Worm (Caenorhabditis elegans): ENCODE results near the gene cdgs-1.

cdgs-1 gene

DNA sequence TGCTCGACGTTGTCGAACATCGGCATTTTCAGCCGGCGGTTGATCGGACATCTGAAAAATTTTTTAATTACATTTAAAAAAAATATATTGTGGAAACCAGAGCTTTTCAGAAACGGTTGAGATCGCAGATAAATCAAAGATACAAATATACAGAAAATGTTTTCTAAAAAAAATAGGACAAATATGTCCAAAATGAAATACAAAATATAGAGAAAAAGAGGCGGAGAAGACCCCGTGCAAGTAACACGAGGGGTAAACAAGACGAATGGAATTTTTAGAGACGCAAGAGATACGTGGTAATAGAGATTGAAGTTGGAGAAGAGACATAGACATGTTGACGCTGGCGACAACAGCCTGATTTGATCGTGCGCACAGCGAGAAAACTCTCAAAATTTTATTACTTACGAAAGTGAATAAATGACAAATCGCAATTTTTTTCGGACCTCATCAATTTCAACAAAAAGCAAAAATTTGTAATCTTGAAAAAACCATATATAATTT lies at the start of gene cdgs-1:
cdgs-1 (minus strand) TSS at position 51 of the 501 bp plus-strand sequence.
- no peak for TF ChIP-seq hmg-4 (GFP tag; optimal IDR thresholded peaks at IDR 0.05)
- TF ChIP-seq ama-1 (optimal IDR thresholded peaks at IDR 0.05), result no peak
- TF ChIP-seq ets-7 (tag; optimal IDR thresholded peaks at IDR 0.05), result no peak

DNA sequence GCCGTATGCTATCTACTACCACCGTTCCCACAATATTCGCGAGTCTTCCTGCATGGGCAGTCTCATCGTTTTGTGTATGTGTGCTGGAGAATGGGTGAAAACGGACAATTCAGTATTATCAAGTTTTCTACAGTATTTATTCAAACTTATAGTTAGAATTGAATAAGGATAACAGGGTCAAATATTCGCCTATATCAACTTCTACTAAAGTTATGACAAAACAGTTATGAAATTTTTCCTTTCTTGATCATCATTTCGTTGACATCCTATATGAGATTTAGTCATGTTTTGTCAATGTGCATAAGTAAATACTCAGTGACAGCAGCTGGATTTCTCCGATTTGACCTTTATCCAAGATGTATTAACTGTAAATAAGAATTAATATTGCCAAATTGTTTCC lies 35.8 kb upstream of the cdgs-1 start:
- TF ChIP-seq flt-1 (GFP tag; IDR thresholded peaks at IDR 0.05), result no peak
- TF ChIP-seq hmg-4 (GFP tag; optimal IDR thresholded peaks at IDR 0.05), result no peak
- TF ChIP-seq tbx-11 (GFP tag; IDR thresholded peaks at IDR 0.05), result no peak
- TF ChIP-seq B0310.2 (tag; optimal IDR thresholded peaks at IDR 0.05), result no peak
- no peak for TF ChIP-seq scrt-1 (GFP tag; IDR thresholded peaks at IDR 0.05)
- no peak for TF ChIP-seq ceh-36 (tag; optimal IDR thresholded peaks at IDR 0.05)
- no peak for TF ChIP-seq hmbx-1 (tag; optimal IDR thresholded peaks at IDR 0.05)
- TF ChIP-seq tbx-37 (GFP tag; conservative IDR thresholded peaks at IDR 0.05), result no peak
- TF ChIP-seq hnd-1 (tag; optimal IDR thresholded peaks at IDR 0.05), result no peak
- no peak for TF ChIP-seq ets-7 (tag; optimal IDR thresholded peaks at IDR 0.05)
- TF ChIP-seq F13C5.2 (tag; optimal IDR thresholded peaks at IDR 0.05), result no peak
- TF ChIP-seq tra-4 (tag; optimal IDR thresholded peaks at IDR 0.05), result no peak
- TF ChIP-seq aly-1 (tag; optimal IDR thresholded peaks at IDR 0.05), result no peak
- no peak for TF ChIP-seq pes-1 (GFP tag; IDR thresholded peaks at IDR 0.05)
- TF ChIP-seq ceh-13 (GFP tag; optimal IDR thresholded peaks at IDR 0.05), result no peak
- no peak for TF ChIP-seq sea-1 (GFP tag; conservative IDR thresholded peaks at IDR 0.05)
- TF ChIP-seq ama-1 (optimal IDR thresholded peaks at IDR 0.05), result no peak

DNA sequence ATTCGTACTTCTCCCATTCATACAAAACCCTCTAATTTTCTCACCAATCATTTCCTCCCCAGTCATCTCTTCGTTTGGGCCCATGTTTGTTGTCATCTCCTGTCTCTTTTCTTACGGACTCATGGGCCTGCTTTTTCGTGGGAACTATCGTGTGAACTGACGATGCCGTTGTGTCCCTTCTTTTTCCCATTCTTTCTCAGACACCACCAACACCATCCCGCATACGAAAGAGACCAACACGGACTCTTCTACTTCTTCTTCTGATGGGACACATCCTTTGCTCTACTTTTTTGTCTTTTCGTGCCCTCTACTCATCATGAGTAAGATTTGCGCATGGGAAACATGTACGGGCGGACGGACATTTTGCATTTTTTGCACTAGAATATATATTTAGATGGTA lies 34.8 kb upstream of the cdgs-1 start:
- no peak for TF ChIP-seq aly-1 (tag; optimal IDR thresholded peaks at IDR 0.05)
- no peak for TF ChIP-seq ceh-36 (tag; optimal IDR thresholded peaks at IDR 0.05)
- TF ChIP-seq flt-1 (GFP tag; IDR thresholded peaks at IDR 0.05), result no peak
- no peak for TF ChIP-seq sea-1 (GFP tag; conservative IDR thresholded peaks at IDR 0.05)
- no peak for TF ChIP-seq pes-1 (GFP tag; IDR thresholded peaks at IDR 0.05)
- TF ChIP-seq tra-4 (tag; optimal IDR thresholded peaks at IDR 0.05), result no peak
- no peak for TF ChIP-seq tbx-11 (GFP tag; IDR thresholded peaks at IDR 0.05)
- no peak for TF ChIP-seq ets-7 (tag; optimal IDR thresholded peaks at IDR 0.05)
- TF ChIP-seq B0310.2 (tag; optimal IDR thresholded peaks at IDR 0.05), result no peak
- TF ChIP-seq hmg-4 (GFP tag; optimal IDR thresholded peaks at IDR 0.05), result no peak
- no peak for TF ChIP-seq ceh-13 (GFP tag; optimal IDR thresholded peaks at IDR 0.05)
- TF ChIP-seq scrt-1 (GFP tag; IDR thresholded peaks at IDR 0.05), result no peak
- no peak for TF ChIP-seq hnd-1 (tag; optimal IDR thresholded peaks at IDR 0.05)
- TF ChIP-seq hmbx-1 (tag; optimal IDR thresholded peaks at IDR 0.05), result no peak

DNA sequence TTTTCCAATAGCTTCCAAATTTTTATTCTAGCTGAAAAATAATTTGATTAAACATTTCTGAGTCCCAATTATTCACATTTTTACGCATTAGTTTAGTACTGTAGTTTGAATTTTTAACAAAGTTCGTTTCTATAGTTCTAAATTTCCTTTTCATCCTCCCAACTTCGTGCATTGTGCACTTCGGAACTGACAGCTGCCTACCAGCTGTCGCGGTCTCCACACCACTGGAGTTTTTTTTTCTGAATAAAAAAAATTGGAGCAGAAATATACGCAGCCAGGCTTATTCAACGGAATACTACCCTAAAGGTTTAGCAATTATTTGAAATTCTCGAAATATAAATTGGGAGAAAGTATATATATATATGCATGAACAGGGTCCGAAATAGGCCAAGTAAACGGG lies 33.7 kb upstream of the cdgs-1 start:
- TF ChIP-seq hmg-4 (GFP tag; optimal IDR thresholded peaks at IDR 0.05), result no peak
- TF ChIP-seq B0310.2 (tag; optimal IDR thresholded peaks at IDR 0.05), result peak; percentile 16
- TF ChIP-seq tbx-37 (GFP tag; conservative IDR thresholded peaks at IDR 0.05), result no peak

DNA sequence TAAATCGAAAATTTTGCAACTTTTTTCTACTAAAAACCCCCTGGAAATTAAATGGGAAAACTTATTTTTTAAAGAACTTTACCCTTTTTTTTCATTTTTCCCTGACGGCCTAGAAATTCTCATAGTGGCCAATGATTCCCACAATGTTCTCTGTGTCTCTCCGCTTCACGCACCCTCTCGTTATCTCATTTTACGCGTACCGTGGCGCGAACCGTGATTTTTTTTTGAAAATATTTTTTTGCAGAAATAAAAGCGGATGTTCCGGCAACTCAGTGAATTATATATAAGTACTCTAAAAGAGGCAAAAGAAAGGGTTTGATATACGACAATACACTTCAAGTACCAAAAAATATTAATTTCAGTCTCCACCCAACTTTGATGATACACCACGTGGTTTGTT lies 30.9 kb upstream of the cdgs-1 start, which contains the start of gene C06A6.2:
C06A6.2 (plus strand) TSS at position 237 of the 400 bp plus-strand sequence.
- TF ChIP-seq tra-4 (tag; optimal IDR thresholded peaks at IDR 0.05), result no peak
- no peak for TF ChIP-seq B0310.2 (tag; optimal IDR thresholded peaks at IDR 0.05)
- no peak for TF ChIP-seq hmg-4 (GFP tag; optimal IDR thresholded peaks at IDR 0.05)
- no peak for TF ChIP-seq ceh-36 (tag; optimal IDR thresholded peaks at IDR 0.05)
- TF ChIP-seq aly-1 (tag; optimal IDR thresholded peaks at IDR 0.05), result no peak
- no peak for TF ChIP-seq ceh-13 (GFP tag; optimal IDR thresholded peaks at IDR 0.05)
- TF ChIP-seq flt-1 (GFP tag; IDR thresholded peaks at IDR 0.05), result no peak
- TF ChIP-seq hmbx-1 (tag; optimal IDR thresholded peaks at IDR 0.05), result no peak
- no peak for TF ChIP-seq scrt-1 (GFP tag; IDR thresholded peaks at IDR 0.05)
- TF ChIP-seq tbx-37 (GFP tag; conservative IDR thresholded peaks at IDR 0.05), result no peak
- no peak for TF ChIP-seq F13C5.2 (tag; optimal IDR thresholded peaks at IDR 0.05)

DNA sequence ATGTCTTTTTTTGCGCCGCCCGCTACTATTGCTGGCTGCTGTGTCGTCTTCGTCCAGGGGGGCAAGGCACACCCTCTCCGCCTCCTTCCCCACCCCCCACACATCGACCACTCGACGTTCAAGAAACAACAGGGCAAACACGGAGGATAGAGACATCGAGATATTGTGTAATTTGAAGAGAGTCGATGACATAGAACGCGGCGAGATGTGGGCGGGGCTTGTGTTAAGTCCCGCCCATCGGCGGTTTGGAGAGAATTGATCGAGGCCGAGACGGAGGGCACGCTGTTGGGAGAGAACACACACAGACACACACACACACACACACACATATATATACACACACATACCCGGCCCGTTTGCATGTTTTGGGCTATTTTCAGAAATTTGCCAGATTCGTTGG lies 30.1 kb upstream of the cdgs-1 start:
- TF ChIP-seq ets-7 (tag; optimal IDR thresholded peaks at IDR 0.05), result peak; percentile 17
- peak; percentile 36 for TF ChIP-seq ceh-36 (tag; optimal IDR thresholded peaks at IDR 0.05)
- TF ChIP-seq hmg-4 (GFP tag; optimal IDR thresholded peaks at IDR 0.05), result peak; percentile 91
- TF ChIP-seq F13C5.2 (tag; optimal IDR thresholded peaks at IDR 0.05), result peak; percentile 78
- TF ChIP-seq hnd-1 (tag; optimal IDR thresholded peaks at IDR 0.05), result no peak
- no peak for TF ChIP-seq scrt-1 (GFP tag; IDR thresholded peaks at IDR 0.05)
- TF ChIP-seq ceh-13 (GFP tag; optimal IDR thresholded peaks at IDR 0.05), result no peak
- no peak for TF ChIP-seq pes-1 (GFP tag; IDR thresholded peaks at IDR 0.05)
- TF ChIP-seq ama-1 (optimal IDR thresholded peaks at IDR 0.05), result no peak
- peak; percentile 76 for TF ChIP-seq aly-1 (tag; optimal IDR thresholded peaks at IDR 0.05)
- no peak for TF ChIP-seq B0310.2 (tag; optimal IDR thresholded peaks at IDR 0.05)
- TF ChIP-seq tbx-37 (GFP tag; conservative IDR thresholded peaks at IDR 0.05), result 0 out of 2 replicates have a peak, but pooled peaks have one; percentile 14
- 0 out of 2 replicates have a peak, but pooled peaks have one; percentile 15 for TF ChIP-seq tbx-11 (GFP tag; IDR thresholded peaks at IDR 0.05)
- TF ChIP-seq sea-1 (GFP tag; conservative IDR thresholded peaks at IDR 0.05), result 0 out of 2 replicates have a peak, but pooled peaks have one; percentile 48
- no peak for TF ChIP-seq tra-4 (tag; optimal IDR thresholded peaks at IDR 0.05)
- no peak for TF ChIP-seq hmbx-1 (tag; optimal IDR thresholded peaks at IDR 0.05)
- TF ChIP-seq flt-1 (GFP tag; IDR thresholded peaks at IDR 0.05), result no peak

DNA sequence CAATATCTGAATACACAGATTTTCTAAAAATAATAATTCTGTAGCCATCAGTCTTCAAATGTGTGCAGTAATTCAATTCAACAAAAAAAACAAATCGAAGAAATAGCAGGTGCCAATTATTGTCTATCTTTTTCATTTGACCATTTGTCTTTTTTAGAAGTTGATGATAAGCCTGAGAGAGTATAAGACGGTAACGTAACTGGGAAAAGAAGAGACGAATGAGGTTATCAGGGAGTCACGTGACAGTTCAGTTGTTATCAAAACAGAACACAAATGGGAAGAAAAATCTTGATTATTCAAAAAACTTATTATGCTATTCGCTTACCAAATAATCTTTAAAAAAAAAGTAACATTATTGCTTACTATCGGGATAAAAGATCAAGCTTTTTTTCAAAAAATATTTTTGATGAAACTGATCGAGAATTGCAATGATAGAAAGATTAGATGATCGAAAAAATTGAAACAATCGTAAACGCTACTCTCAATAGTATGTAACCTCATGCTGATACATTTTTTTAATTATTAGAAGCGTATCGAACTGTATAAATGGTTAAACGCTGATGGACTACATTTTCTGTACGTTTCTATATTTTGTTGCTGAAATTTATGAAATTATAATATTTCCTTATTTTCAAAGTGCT lies 28.9 kb upstream of the cdgs-1 start:
- no peak for TF ChIP-seq ets-7 (tag; optimal IDR thresholded peaks at IDR 0.05)
- TF ChIP-seq aly-1 (tag; optimal IDR thresholded peaks at IDR 0.05), result no peak
- no peak for TF ChIP-seq ama-1 (optimal IDR thresholded peaks at IDR 0.05)
- no peak for TF ChIP-seq sea-1 (GFP tag; conservative IDR thresholded peaks at IDR 0.05)
- no peak for TF ChIP-seq tra-4 (tag; optimal IDR thresholded peaks at IDR 0.05)
- TF ChIP-seq tbx-11 (GFP tag; IDR thresholded peaks at IDR 0.05), result no peak
- no peak for TF ChIP-seq scrt-1 (GFP tag; IDR thresholded peaks at IDR 0.05)
- no peak for TF ChIP-seq hmg-4 (GFP tag; optimal IDR thresholded peaks at IDR 0.05)
- no peak for TF ChIP-seq F13C5.2 (tag; optimal IDR thresholded peaks at IDR 0.05)

All from whole organism, early embryonic.